Worm (Caenorhabditis elegans): Measurements from ENCODE around the gene F09B9.5.

F09B9.5 gene

ce11 chrX:10154317-10154942 is at the start of gene F09B9.5:
Gene F09B9.5, plus strand, starts transcription at chrX:10154817.
- no peak for TF ChIP-seq klf-2 (GFP tag; conservative IDR thresholded peaks at IDR 0.05)
- no peak for TF ChIP-seq cog-1 (tag; optimal IDR thresholded peaks at IDR 0.05)
- TF ChIP-seq flt-1 (GFP tag; IDR thresholded peaks at IDR 0.05), result no peak
- TF ChIP-seq ztf-29 (GFP tag; IDR thresholded peaks at IDR 0.05), result no peak
- TF ChIP-seq ref-1 (GFP tag; conservative IDR thresholded peaks at IDR 0.05), result no peak
- TF ChIP-seq tab-1 (GFP tag; IDR thresholded peaks at IDR 0.05), result no peak
- no peak for TF ChIP-seq med-1 (GFP tag; optimal IDR thresholded peaks at IDR 0.05; ENCODE audit: insufficient read depth)
- TF ChIP-seq T22C8.4 (GFP tag; IDR thresholded peaks at IDR 0.05), result no peak

- no peak for TF ChIP-seq ztf-23 (GFP tag; IDR thresholded peaks at IDR 0.05)
- TF ChIP-seq T22C8.4 (GFP tag; IDR thresholded peaks at IDR 0.05), result no peak
- TF ChIP-seq ref-1 (GFP tag; conservative IDR thresholded peaks at IDR 0.05), result no peak
- no peak for TF ChIP-seq flt-1 (GFP tag; IDR thresholded peaks at IDR 0.05)
- TF ChIP-seq tab-1 (GFP tag; IDR thresholded peaks at IDR 0.05), result no peak
- no peak for TF ChIP-seq med-1 (GFP tag; optimal IDR thresholded peaks at IDR 0.05; ENCODE audit: insufficient read depth)
- no peak for TF ChIP-seq klf-2 (GFP tag; conservative IDR thresholded peaks at IDR 0.05)
- no peak for TF ChIP-seq ztf-29 (GFP tag; IDR thresholded peaks at IDR 0.05)
- TF ChIP-seq cog-1 (tag; optimal IDR thresholded peaks at IDR 0.05), result no peak
These were observed 40.9 kb upstream of the F09B9.5 start for ce11 chrX:10113677-10114076.

ce11 chrX:10123015-10123414 is 31.6 kb upstream of the F09B9.5 start:
- TF ChIP-seq ref-1 (GFP tag; conservative IDR thresholded peaks at IDR 0.05) (no peak), klf-2 (GFP tag; conservative IDR thresholded peaks at IDR 0.05) (no peak), flt-1 (GFP tag; IDR thresholded peaks at IDR 0.05) (no peak)

- no peak for TF ChIP-seq cog-1 (tag; optimal IDR thresholded peaks at IDR 0.05)
- no peak for TF ChIP-seq med-1 (GFP tag; optimal IDR thresholded peaks at IDR 0.05; ENCODE audit: insufficient read depth)
- TF ChIP-seq tab-1 (GFP tag; IDR thresholded peaks at IDR 0.05), result no peak
- no peak for TF ChIP-seq klf-2 (GFP tag; conservative IDR thresholded peaks at IDR 0.05)
- TF ChIP-seq T22C8.4 (GFP tag; IDR thresholded peaks at IDR 0.05), result no peak
- TF ChIP-seq ref-1 (GFP tag; conservative IDR thresholded peaks at IDR 0.05), result no peak
- TF ChIP-seq ztf-23 (GFP tag; IDR thresholded peaks at IDR 0.05), result no peak
- no peak for TF ChIP-seq flt-1 (GFP tag; IDR thresholded peaks at IDR 0.05)
- no peak for TF ChIP-seq ztf-29 (GFP tag; IDR thresholded peaks at IDR 0.05)
These were observed 30.3 kb upstream of the F09B9.5 start for ce11 chrX:10124338-10124737.

- TF ChIP-seq med-1 (GFP tag; optimal IDR thresholded peaks at IDR 0.05; ENCODE audit: insufficient read depth), result no peak
- TF ChIP-seq ztf-29 (GFP tag; IDR thresholded peaks at IDR 0.05), result no peak
- TF ChIP-seq ref-1 (GFP tag; conservative IDR thresholded peaks at IDR 0.05), result no peak
- TF ChIP-seq T22C8.4 (GFP tag; IDR thresholded peaks at IDR 0.05), result no peak
- no peak for TF ChIP-seq klf-2 (GFP tag; conservative IDR thresholded peaks at IDR 0.05)
- no peak for TF ChIP-seq ztf-23 (GFP tag; IDR thresholded peaks at IDR 0.05)
- no peak for TF ChIP-seq cog-1 (tag; optimal IDR thresholded peaks at IDR 0.05)
- TF ChIP-seq tab-1 (GFP tag; IDR thresholded peaks at IDR 0.05), result no peak
- TF ChIP-seq flt-1 (GFP tag; IDR thresholded peaks at IDR 0.05), result no peak
These were observed 24.5 kb upstream of the F09B9.5 start for ce11 chrX:10130159-10130558.

- TF ChIP-seq ztf-29 (GFP tag; IDR thresholded peaks at IDR 0.05), result peak; percentile 41; the same call in 1 of the 2 replicates
- TF ChIP-seq tab-1 (GFP tag; IDR thresholded peaks at IDR 0.05), result peak; percentile 94
- peak; percentile 83 for TF ChIP-seq ref-1 (GFP tag; conservative IDR thresholded peaks at IDR 0.05)
- peak; percentile 93 for TF ChIP-seq klf-2 (GFP tag; conservative IDR thresholded peaks at IDR 0.05)
- peak; percentile 91 for TF ChIP-seq T22C8.4 (GFP tag; IDR thresholded peaks at IDR 0.05)
- peak; percentile 68 for TF ChIP-seq cog-1 (tag; optimal IDR thresholded peaks at IDR 0.05)
- peak; percentile 89 for TF ChIP-seq ztf-23 (GFP tag; IDR thresholded peaks at IDR 0.05)
- peak; percentile 32 for TF ChIP-seq med-1 (GFP tag; optimal IDR thresholded peaks at IDR 0.05; ENCODE audit: insufficient read depth)
- TF ChIP-seq flt-1 (GFP tag; IDR thresholded peaks at IDR 0.05), result peak; percentile 93
These were observed 22.0 kb upstream of the F09B9.5 start for ce11 chrX:10132546-10133032.

DNA sequence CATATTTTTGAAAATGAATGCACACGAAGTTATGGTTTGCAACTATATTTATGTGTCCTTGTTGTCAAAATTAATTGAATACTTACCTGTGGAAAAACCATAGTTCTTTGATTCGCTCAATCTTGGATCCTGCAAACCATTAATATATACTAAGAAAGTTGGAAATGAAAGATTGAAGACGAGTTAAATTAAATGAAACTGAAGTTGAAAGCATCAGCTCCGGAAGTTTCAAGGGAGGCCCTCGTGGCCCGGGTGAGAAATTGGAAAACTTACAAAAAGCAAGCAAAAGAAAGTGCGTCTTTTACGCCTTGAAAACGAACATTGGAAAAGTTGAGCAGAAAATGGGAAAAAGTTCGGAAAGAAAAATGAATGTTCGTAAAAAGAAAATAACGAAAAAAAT is 21.5 kb upstream of the F09B9.5 start, which contains the start of gene unc-58:
Gene unc-58, minus strand, starts transcription at position 101 of the 400 bp plus-strand sequence.
- TF ChIP-seq ztf-29 (GFP tag; IDR thresholded peaks at IDR 0.05) (no peak), tab-1 (GFP tag; IDR thresholded peaks at IDR 0.05) (no peak), ztf-23 (GFP tag; IDR thresholded peaks at IDR 0.05) (no peak), T22C8.4 (GFP tag; IDR thresholded peaks at IDR 0.05) (no peak), cog-1 (tag; optimal IDR thresholded peaks at IDR 0.05) (no peak), flt-1 (GFP tag; IDR thresholded peaks at IDR 0.05) (no peak), ref-1 (GFP tag; conservative IDR thresholded peaks at IDR 0.05) (no peak), klf-2 (GFP tag; conservative IDR thresholded peaks at IDR 0.05) (no peak), med-1 (GFP tag; optimal IDR thresholded peaks at IDR 0.05; ENCODE audit: insufficient read depth) (no peak)

ce11 chrX:10138494-10138893 is 16.1 kb upstream of the F09B9.5 start, which contains the start of gene moc-1:
Gene moc-1, minus strand, starts transcription at chrX:10138620.
- TF ChIP-seq cog-1 (tag; optimal IDR thresholded peaks at IDR 0.05) (no peak), klf-2 (GFP tag; conservative IDR thresholded peaks at IDR 0.05) (no peak), med-1 (GFP tag; optimal IDR thresholded peaks at IDR 0.05; ENCODE audit: insufficient read depth) (no peak), ztf-23 (GFP tag; IDR thresholded peaks at IDR 0.05) (no peak), flt-1 (GFP tag; IDR thresholded peaks at IDR 0.05) (no peak), tab-1 (GFP tag; IDR thresholded peaks at IDR 0.05) (no peak), ztf-29 (GFP tag; IDR thresholded peaks at IDR 0.05) (no peak), T22C8.4 (GFP tag; IDR thresholded peaks at IDR 0.05) (no peak), ref-1 (GFP tag; conservative IDR thresholded peaks at IDR 0.05) (no peak)

DNA sequence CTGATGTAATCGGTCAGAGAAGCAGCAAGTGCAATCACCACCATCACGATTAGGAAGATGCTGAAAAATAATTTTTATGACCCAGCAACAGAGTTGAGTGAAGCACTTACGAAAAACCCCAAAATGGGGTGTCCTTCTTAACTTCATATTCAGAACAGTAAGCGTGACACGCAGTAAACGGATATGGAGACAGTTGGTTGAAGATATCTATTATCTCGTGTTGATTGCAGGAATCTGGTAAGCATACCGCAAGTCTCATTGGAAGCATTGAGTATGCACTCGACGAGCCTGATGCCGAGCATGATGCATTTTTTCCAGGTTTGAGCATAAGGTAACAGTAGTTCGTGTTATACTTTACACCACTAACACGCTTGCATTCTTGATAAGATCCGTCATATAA is 13.4 kb upstream of the F09B9.5 start:
- TF ChIP-seq med-1 (GFP tag; optimal IDR thresholded peaks at IDR 0.05; ENCODE audit: insufficient read depth), result no peak
- TF ChIP-seq flt-1 (GFP tag; IDR thresholded peaks at IDR 0.05), result no peak
- TF ChIP-seq T22C8.4 (GFP tag; IDR thresholded peaks at IDR 0.05), result no peak
- TF ChIP-seq klf-2 (GFP tag; conservative IDR thresholded peaks at IDR 0.05), result no peak
- TF ChIP-seq ref-1 (GFP tag; conservative IDR thresholded peaks at IDR 0.05), result no peak
- TF ChIP-seq tab-1 (GFP tag; IDR thresholded peaks at IDR 0.05), result no peak
- no peak for TF ChIP-seq ztf-29 (GFP tag; IDR thresholded peaks at IDR 0.05)
- TF ChIP-seq cog-1 (tag; optimal IDR thresholded peaks at IDR 0.05), result no peak
- TF ChIP-seq ztf-23 (GFP tag; IDR thresholded peaks at IDR 0.05), result no peak

Data from whole organism, midembryonic.